Fruit fly (Drosophila melanogaster) whole organism, wandering third instar larva: ENCODE results near the gene lilli.

Experiments used
- Abd-B ChIP-seq: fragments of >200 bp; optimal IDR thresholded peaks from 2 replicates; lab custom pipeline; 2017; ENCODE audit warnings: missing biosample characterization, missing genetic modification characterization
- CG32264 ChIP-seq: fragments of 200-800 bp; sonication (Bioruptor generic); optimal IDR thresholded peaks from 2 replicates; lab custom pipeline; 2016; ENCODE audit warnings: missing biosample characterization, missing genetic modification characterization
- CG9705 ChIP-seq: fragments of 200-800 bp; sonication (Bioruptor generic); optimal IDR thresholded peaks from 2 replicates; lab custom pipeline; 2018; ENCODE audit warnings: missing biosample characterization, mild to moderate bottlenecking, missing genetic modification characterization
- Dfd ChIP-seq: fragments of >200 bp; optimal IDR thresholded peaks from 2 replicates; lab custom pipeline; 2017; ENCODE audit warnings: missing biosample characterization, missing genetic modification characterization
- GATAd ChIP-seq: sonication (Bioruptor generic); optimal IDR thresholded peaks from 2 replicates; lab custom pipeline; 2016; ENCODE audit warnings: missing biosample characterization, missing genetic modification characterization
- HLH106 ChIP-seq: fragments of 200-800 bp; optimal IDR thresholded peaks from 3 replicates; lab custom pipeline; 2019; ENCODE audit warnings: missing biosample characterization, mild to moderate bottlenecking, missing genetic modification characterization, moderate library complexity
- Hnf4 ChIP-seq: fragments of 200-800 bp; sonication (Bioruptor generic); optimal IDR thresholded peaks from 2 replicates; lab custom pipeline; 2016; ENCODE audit warnings: missing biosample characterization, mild to moderate bottlenecking, missing genetic modification characterization
- Hr78 ChIP-seq: fragments of >200 bp; optimal IDR thresholded peaks from 2 replicates; lab custom pipeline; 2017; ENCODE audit warnings: missing biosample characterization, missing genetic modification characterization
- Hr83 ChIP-seq: fragments of 200-300 bp; sonication (Bioruptor generic); optimal IDR thresholded peaks from 2 replicates; lab custom pipeline; 2016; ENCODE audit warnings: missing biosample characterization, mild to moderate bottlenecking, missing genetic modification characterization, moderate library complexity; ENCODE audit not compliant: poor library complexity, severe bottlenecking
- Jra ChIP-seq: sonication (Bioruptor generic); optimal IDR thresholded peaks from 2 replicates; lab custom pipeline; 2016; ENCODE audit warnings: missing biosample characterization, missing genetic modification characterization
- Myc ChIP-seq: fragments of >200 bp; optimal IDR thresholded peaks from 2 replicates; lab custom pipeline; 2017
- N ChIP-seq: fragments of >200 bp; optimal IDR thresholded peaks from 2 replicates; lab custom pipeline; 2018; ENCODE audit warnings: missing biosample characterization, missing external identifiers, missing genetic modification characterization
- OdsH ChIP-seq: fragments of 200-800 bp; sonication (Bioruptor generic); optimal IDR thresholded peaks from 2 replicates; lab custom pipeline; 2016; ENCODE audit warnings: missing biosample characterization, mild to moderate bottlenecking, missing genetic modification characterization
- Sp1 ChIP-seq: fragments of 200-800 bp; sonication (Bioruptor generic); optimal IDR thresholded peaks from 3 replicates; lab custom pipeline; 2019; ENCODE audit warnings: missing biosample characterization, mild to moderate bottlenecking, missing genetic modification characterization, moderate library complexity
- Vsx2 ChIP-seq: fragments of 200-300, 225-300 bp; sonication (Bioruptor generic); optimal IDR thresholded peaks from 2 replicates; lab custom pipeline; 2018; ENCODE audit warnings: missing biosample characterization, missing genetic modification characterization; ENCODE audit not compliant: partially characterized antibody
- br ChIP-seq: fragments of 200-800 bp; sonication (Bioruptor generic); optimal IDR thresholded peaks from 2 replicates; lab custom pipeline; 2016; ENCODE audit warnings: missing biosample characterization, missing genetic modification characterization
- brk ChIP-seq: fragments of 200-800 bp; sonication (Bioruptor generic); optimal IDR thresholded peaks from 2 replicates; lab custom pipeline; 2016; ENCODE audit warnings: missing biosample characterization, mild to moderate bottlenecking, missing genetic modification characterization
- dmrt93B ChIP-seq: fragments of 200-800 bp; sonication (Bioruptor generic); optimal IDR thresholded peaks from 2 replicates; lab custom pipeline; 2018; ENCODE audit warnings: missing biosample characterization, mild to moderate bottlenecking, missing genetic modification characterization
- ey ChIP-seq: fragments of 200-800 bp; sonication (Bioruptor generic); optimal IDR thresholded peaks from 2 replicates; lab custom pipeline; 2016; ENCODE audit warnings: missing biosample characterization, missing genetic modification characterization
- foxo ChIP-seq, 2 experiments: fragments of 200-800 bp; sonication (Bioruptor generic); optimal IDR thresholded peaks; 2 replicates in 1 of 2; 3 replicates in 1 of 2; lab custom pipeline; 2016 to 2017; ENCODE audit warnings: missing biosample characterization in 2 of 2, missing genetic modification characterization in 2 of 2
- fru ChIP-seq: fragments of 200-800 bp; sonication (Bioruptor generic); optimal IDR thresholded peaks from 3 replicates; lab custom pipeline; 2016; ENCODE audit warnings: missing biosample characterization, mild to moderate bottlenecking, missing genetic modification characterization
- h ChIP-seq: fragments of 200-800 bp; sonication (Bioruptor generic); optimal IDR thresholded peaks from 3 replicates; lab custom pipeline; 2016; ENCODE audit warnings: missing biosample characterization, mild to moderate bottlenecking, missing genetic modification characterization
- jim ChIP-seq: fragments of 175-275, 200-325 bp; sonication (Bioruptor generic); optimal IDR thresholded peaks from 2 replicates; lab custom pipeline; 2016; ENCODE audit warnings: missing biosample characterization, mild to moderate bottlenecking, missing genetic modification characterization
- pan ChIP-seq: fragments of >200 bp; optimal IDR thresholded peaks from 2 replicates; lab custom pipeline; 2017
- psq ChIP-seq: fragments of 200-800 bp; sonication (Bioruptor generic); optimal IDR thresholded peaks from 3 replicates; lab custom pipeline; 2017; ENCODE audit warnings: missing biosample characterization, mild to moderate bottlenecking, missing genetic modification characterization, moderate library complexity
- rgr ChIP-seq: fragments of 200-800 bp; sonication (Bioruptor generic); optimal IDR thresholded peaks from 3 replicates; lab custom pipeline; 2016; ENCODE audit warnings: missing biosample characterization, mild to moderate bottlenecking, missing genetic modification characterization
- sage ChIP-seq: fragments of 200-800 bp; sonication (Bioruptor generic); optimal IDR thresholded peaks from 2 replicates; lab custom pipeline; 2016; ENCODE audit warnings: missing biosample characterization, mild to moderate bottlenecking, missing genetic modification characterization
- sv ChIP-seq: fragments of 200-800 bp; sonication (Bioruptor generic); optimal IDR thresholded peaks from 3 replicates; lab custom pipeline; 2016; ENCODE audit warnings: missing biosample characterization, missing genetic modification characterization
- tai ChIP-seq: sonication (Bioruptor generic); optimal IDR thresholded peaks from 2 replicates; lab custom pipeline; 2016; ENCODE audit warnings: missing biosample characterization, missing genetic modification characterization
- woc ChIP-seq: sonication (Bioruptor generic); optimal IDR thresholded peaks from 2 replicates; lab custom pipeline; 2016; ENCODE audit warnings: missing biosample characterization, mild to moderate bottlenecking, missing genetic modification characterization

Gene lilli

dm6 chr2L:2924266-2924801, 38.6 kb downstream of the lilli start (continued):
- TF ChIP-seq HLH106 (peak; percentile 2), Dfd (GFP tag; lab: Kevin White, UChicago) (no peak), brk (GFP tag; lab: Kevin White, UChicago) (peak; percentile 42), jim (GFP tag; lab: Kevin White, UChicago) (no peak), Hr78 (GFP tag; lab: Kevin White, UChicago) (no peak), CG32264 (GFP tag; lab: Kevin White, UChicago) (peak; percentile 53), dmrt93B (no peak), fru (GFP tag; lab: Kevin White, UChicago) (peak; percentile 41), psq (GFP tag; lab: Kevin White, UChicago) (peak; percentile 58), br (GFP tag; lab: Kevin White, UChicago) (peak; percentile 53), Myc (lab: Kevin White, UChicago) (no peak), tai (GFP tag; lab: Kevin White, UChicago) (no peak), Hnf4 (GFP tag; lab: Kevin White, UChicago) (peak; percentile 43), rgr (GFP tag; lab: Kevin White, UChicago) (no peak)
- TF ChIP-seq, all 38 proteins: peak for 12

dm6 chr2L:2930646-2931045, 44.9 kb downstream of the lilli start:
- TF ChIP-seq tai (GFP tag; lab: Kevin White, UChicago) = no peak
- no peak for TF ChIP-seq Hnf4 (GFP tag; lab: Kevin White, UChicago)
- no peak for TF ChIP-seq Hr83 (GFP tag; lab: Kevin White, UChicago)
- TF ChIP-seq OdsH (GFP tag; lab: Kevin White, UChicago) = no peak
- no peak for TF ChIP-seq fru (GFP tag; lab: Kevin White, UChicago)
- TF ChIP-seq rgr (GFP tag; lab: Kevin White, UChicago) = no peak
- no peak for TF ChIP-seq Dfd (GFP tag; lab: Kevin White, UChicago)
- no peak for TF ChIP-seq HLH106
- TF ChIP-seq pan (lab: Kevin White, UChicago) = no peak
- no peak for TF ChIP-seq foxo (GFP tag; optimal IDR thresholded peaks at IDR 0.05; lab: Kevin White, UChicago)
- no peak for TF ChIP-seq dmrt93B
- no peak for TF ChIP-seq N (GFP tag; lab: Kevin White, UChicago)
- TF ChIP-seq Jra (GFP tag; lab: Kevin White, UChicago) = no peak
- TF ChIP-seq Vsx2 (GFP tag; lab: Kevin White, UChicago) = no peak
- TF ChIP-seq sage (GFP tag; lab: Kevin White, UChicago) = no peak
- TF ChIP-seq GATAd (GFP tag; lab: Kevin White, UChicago) = no peak
- no peak for TF ChIP-seq Myc (lab: Kevin White, UChicago)
- TF ChIP-seq psq (GFP tag; lab: Kevin White, UChicago) = no peak

dm6 chr2L:2931555-2932131, 45.9 kb downstream of the lilli start:
- no peak for TF ChIP-seq CG9705 (GFP tag; lab: Kevin White, UChicago)
- no peak for TF ChIP-seq sv
- peak; percentile 46 for TF ChIP-seq h (GFP tag; lab: Kevin White, UChicago)
- TF ChIP-seq Dfd (GFP tag; lab: Kevin White, UChicago) = no peak
- peak; percentile 40 for TF ChIP-seq br (GFP tag; lab: Kevin White, UChicago)
- TF ChIP-seq fru (GFP tag; lab: Kevin White, UChicago) = peak; percentile 66
- TF ChIP-seq woc (GFP tag; lab: Kevin White, UChicago) = peak; percentile 32
- peak; percentile 34 for TF ChIP-seq HLH106
- peak; percentile 11 for TF ChIP-seq rgr (GFP tag; lab: Kevin White, UChicago)
- TF ChIP-seq brk (GFP tag; lab: Kevin White, UChicago) = no peak
- TF ChIP-seq Sp1 (GFP tag; lab: Kevin White, UChicago) = peak; percentile 25
- TF ChIP-seq dmrt93B = peak; percentile 13
- TF ChIP-seq Abd-B (GFP tag; lab: Kevin White, UChicago) = no peak
- no peak for TF ChIP-seq sage (GFP tag; lab: Kevin White, UChicago)
- no peak for TF ChIP-seq jim (GFP tag; lab: Kevin White, UChicago)
- TF ChIP-seq psq (GFP tag; lab: Kevin White, UChicago) = peak; percentile 35
- no peak for TF ChIP-seq CG32264 (GFP tag; lab: Kevin White, UChicago)
- TF ChIP-seq ey (GFP tag; lab: Kevin White, UChicago) = peak; percentile 13

dm6 chr2L:2935704-2936103, 50.0 kb downstream of the lilli start:
- TF ChIP-seq Sp1 (GFP tag; lab: Kevin White, UChicago) = no peak
- peak; percentile 6 for TF ChIP-seq psq (GFP tag; lab: Kevin White, UChicago)
- TF ChIP-seq br (GFP tag; lab: Kevin White, UChicago) = no peak
- TF ChIP-seq brk (GFP tag; lab: Kevin White, UChicago) = no peak
- TF ChIP-seq Vsx2 (GFP tag; lab: Kevin White, UChicago) = no peak
